Fruit fly (Drosophila melanogaster) whole organism, adult: ENCODE results near the gene AspRS-m.

Experiments
- CG11617 ChIP-seq: fragments of 200-800 bp; sonication (Bioruptor generic); optimal IDR thresholded peaks from 2 replicates; lab custom pipeline; 2017; ENCODE audit warnings: mild to moderate bottlenecking, missing biosample characterization, missing genetic modification reagents, missing genetic modification characterization
- CG12768 ChIP-seq: fragments of 200-800 bp; sonication (Bioruptor generic); optimal IDR thresholded peaks from 2 replicates; lab custom pipeline; 2017; ENCODE audit warnings: missing biosample characterization, missing genetic modification characterization, mild to moderate bottlenecking, moderate library complexity, missing genetic modification reagents
- CG14711 ChIP-seq: fragments of 200-800 bp; sonication (Bioruptor generic); optimal IDR thresholded peaks from 2 replicates; lab custom pipeline; 2018; ENCODE audit warnings: missing biosample characterization, mild to moderate bottlenecking, missing genetic modification characterization, moderate library complexity
- CG33017 ChIP-seq: fragments of 200-800 bp; sonication (Bioruptor generic); optimal IDR thresholded peaks from 2 replicates; lab custom pipeline; 2018; ENCODE audit warnings: missing biosample characterization, mild to moderate bottlenecking, missing genetic modification characterization, moderate library complexity
- CG7101 ChIP-seq: fragments of 200-800 bp; sonication (Bioruptor generic); optimal IDR thresholded peaks from 2 replicates; lab custom pipeline; 2018; ENCODE audit warnings: missing biosample characterization, mild to moderate bottlenecking, missing genetic modification characterization, moderate library complexity
- Crg-1 ChIP-seq: fragments of 200-800 bp; sonication (Bioruptor generic); optimal IDR thresholded peaks from 2 replicates; lab custom pipeline; 2016; ENCODE audit warnings: missing biosample characterization, missing genetic modification characterization
- kay ChIP-seq: fragments of 200-800 bp; sonication (Bioruptor generic); peaks from one replicate; lab custom pipeline; 2016; ENCODE audit warnings: missing biosample characterization, missing genetic modification characterization, borderline replicate concordance

DNA sequence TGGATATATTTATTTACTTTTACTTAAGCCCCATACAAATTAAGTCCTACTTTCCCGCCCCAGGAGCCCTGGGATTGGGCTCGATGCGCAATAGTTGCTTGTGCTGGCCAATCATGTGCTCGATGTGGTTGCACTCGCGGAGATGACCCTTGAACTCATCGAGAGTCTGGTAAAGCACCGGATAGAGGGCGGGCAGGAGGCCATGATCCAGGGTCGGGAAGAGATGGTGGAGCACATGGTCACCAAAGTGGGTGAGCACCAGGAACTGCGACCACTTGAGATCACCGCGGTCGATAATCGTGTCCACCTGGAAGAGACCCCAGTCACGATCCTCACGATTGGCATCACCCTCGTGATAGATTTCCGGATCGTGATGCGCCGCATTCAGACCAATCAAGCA, 38.0 kb upstream of the AspRS-m start:
- no peak for TF ChIP-seq CG33017 (tag; lab: Kevin White, UChicago)
- TF ChIP-seq Crg-1 (GFP tag; lab: Kevin White, UChicago) = no peak
- TF ChIP-seq kay (GFP tag; lab: Kevin White, UChicago) = peak; percentile 2
- TF ChIP-seq CG7101 = no peak
- TF ChIP-seq CG14711 (tag; lab: Kevin White, UChicago) = no peak
- no peak for TF ChIP-seq CG11617 (GFP tag; lab: Kevin White, UChicago)
- TF ChIP-seq CG12768 (GFP tag; lab: Kevin White, UChicago) = no peak
